Worm (Caenorhabditis elegans) whole organism, L1 larva: ENCODE data around the gene hlh-3.

Experiments used
- C16A3.4 ChIP-seq: fragments of 150-350 bp; optimal IDR thresholded peaks from 2 replicates; lab custom pipeline; 2014; ENCODE audit warnings: missing biosample characterization, missing genetic modification characterization
- C34B4.2 ChIP-seq: sonication (generic microtip); optimal IDR thresholded peaks from 2 replicates; lab custom pipeline; 2017; ENCODE audit warnings: mild to moderate bottlenecking, missing genetic modification characterization, missing compliant biosample characterization
- aha-1 ChIP-seq: fragments of 150-350 bp; optimal IDR thresholded peaks from 2 replicates; lab custom pipeline; 2014; ENCODE audit warnings: missing biosample characterization, missing genetic modification characterization
- aly-2 ChIP-seq: fragments of 150-350 bp; optimal IDR thresholded peaks from 2 replicates; lab custom pipeline; 2014; ENCODE audit warnings: missing biosample characterization, missing genetic modification characterization
- blmp-1 ChIP-seq: fragments of 150-350 bp; optimal IDR thresholded peaks from 2 replicates; lab custom pipeline; 2014; ENCODE audit warnings: missing biosample characterization, missing genetic modification characterization
- ceh-8 ChIP-seq: fragments of 200-800 bp; sonication (Bioruptor generic); optimal IDR thresholded peaks from 2 replicates; lab custom pipeline; 2018; ENCODE audit warnings: mild to moderate bottlenecking, missing genetic modification characterization, moderate library complexity, missing compliant biosample characterization
- ceh-88 ChIP-seq: fragments of 200-800 bp; sonication (Bioruptor generic); IDR thresholded peaks from 2 replicates; pipeline ENCODE4 v1.3.6; 2022; ENCODE audit warnings: missing genetic modification characterization, missing compliant biosample characterization
- ces-1 ChIP-seq: fragments of 150-350 bp; optimal IDR thresholded peaks from 2 replicates; lab custom pipeline; 2014; ENCODE audit warnings: missing biosample characterization, missing genetic modification reagents, missing genetic modification characterization
- dpl-1 ChIP-seq, 3 experiments: fragments of 150-350 bp in 2 of 3; sonication (generic microtip) in 1 of 3; optimal IDR thresholded peaks; 2 replicates each; lab custom pipeline; 2014 to 2017; ENCODE audit warnings: missing biosample characterization in 3 of 3, missing genetic modification characterization in 3 of 3, missing genetic modification reagents in 3 of 3
- efl-1 ChIP-seq, 4 experiments: fragments of 150-350 bp; optimal IDR thresholded peaks in 3 of 4; peaks in 1 of 4; 1 replicate in 1 of 4; 2 replicates in 3 of 4; lab custom pipeline; 2014; ENCODE audit warnings: missing biosample characterization in 2 of 4, missing genetic modification characterization in 2 of 4, missing genetic modification reagents in 2 of 4
- egl-27 ChIP-seq, 2 experiments: fragments of 150-350 bp in 1 of 2; sonication (generic microtip); optimal IDR thresholded peaks; 3 replicates each; lab custom pipeline; 2017 to 2018; ENCODE audit warnings: missing biosample characterization in 2 of 2, missing genetic modification characterization in 2 of 2, missing genetic modification reagents in 2 of 2
- elt-2 ChIP-seq: sonication (generic microtip); optimal IDR thresholded peaks from 2 replicates; lab custom pipeline; 2016; ENCODE audit warnings: missing genetic modification characterization, mild to moderate bottlenecking, inconsistent platforms, missing compliant biosample characterization, missing genetic modification reagents
- elt-3 ChIP-seq, 6 experiments: fragments of 150-350 bp in 1 of 6; sonication (generic microtip); optimal IDR thresholded peaks; 2 replicates each; lab custom pipeline; 2017 to 2018; ENCODE audit warnings: missing biosample characterization in 6 of 6, missing genetic modification characterization in 6 of 6, inconsistent platforms in 1 of 6
- fkh-4 ChIP-seq: sonication (generic microtip); optimal IDR thresholded peaks from 2 replicates; lab custom pipeline; 2016; ENCODE audit warnings: missing compliant biosample characterization, missing genetic modification characterization, borderline replicate concordance
- fos-1 ChIP-seq: fragments of 150-350 bp; optimal IDR thresholded peaks from 2 replicates; lab custom pipeline; 2014; ENCODE audit warnings: missing biosample characterization, missing genetic modification characterization
- grh-1 ChIP-seq: fragments of 200-800 bp; sonication (Bioruptor generic); IDR thresholded peaks from 2 replicates; pipeline ENCODE4 v1.3.6; 2022; ENCODE audit warnings: missing genetic modification reagents, missing genetic modification characterization, missing compliant biosample characterization
- hlh-4 ChIP-seq: sonication (generic microtip); optimal IDR thresholded peaks from 2 replicates; lab custom pipeline; 2016; ENCODE audit warnings: mild to moderate bottlenecking, missing genetic modification characterization, missing compliant biosample characterization
- jun-1 ChIP-seq: fragments of 150-350 bp; optimal IDR thresholded peaks from 2 replicates; lab custom pipeline; 2014; ENCODE audit warnings: missing biosample characterization, missing genetic modification reagents, missing genetic modification characterization
- lin-13 ChIP-seq: fragments of 150-350 bp; optimal IDR thresholded peaks from 2 replicates; lab custom pipeline; 2014; ENCODE audit warnings: missing biosample characterization, missing genetic modification reagents, missing genetic modification characterization
- lin-14 ChIP-seq: fragments of 200-800 bp; sonication (Bioruptor generic); optimal IDR thresholded peaks from 2 replicates; lab custom pipeline; 2018; ENCODE audit warnings: mild to moderate bottlenecking, missing genetic modification characterization, moderate library complexity, missing compliant biosample characterization
- lin-15B ChIP-seq: fragments of 150-350 bp; sonication (generic microtip); optimal IDR thresholded peaks from 3 replicates; lab custom pipeline; 2014; ENCODE audit warnings: missing biosample characterization, missing genetic modification characterization
- lin-35 ChIP-seq, 2 experiments: fragments of 150-350 bp; optimal IDR thresholded peaks; 2 replicates each; lab custom pipeline; 2014; ENCODE audit warnings: missing biosample characterization in 2 of 2, missing genetic modification characterization in 2 of 2, missing genetic modification reagents in 2 of 2
- lin-39 ChIP-seq: fragments of 150-350 bp; optimal IDR thresholded peaks from 2 replicates; lab custom pipeline; 2014; ENCODE audit warnings: missing biosample characterization, missing genetic modification reagents, missing genetic modification characterization
- lir-3 ChIP-seq: sonication (generic microtip); optimal IDR thresholded peaks from 2 replicates; lab custom pipeline; 2016; ENCODE audit warnings: mild to moderate bottlenecking, missing genetic modification characterization, moderate library complexity, missing compliant biosample characterization; ENCODE audit not compliant: poor library complexity
- lsy-2 ChIP-seq, 2 experiments: fragments of 150-350 bp; optimal IDR thresholded peaks; 2 replicates each; lab custom pipeline; 2014; ENCODE audit warnings: missing biosample characterization in 2 of 2, missing genetic modification characterization in 2 of 2
- mdl-1 ChIP-seq, 2 experiments: fragments of 150-350 bp; optimal IDR thresholded peaks; 2 replicates each; lab custom pipeline; 2014 to 2017; ENCODE audit warnings: missing biosample characterization in 2 of 2, missing genetic modification characterization in 2 of 2, inconsistent platforms in 1 of 2
- mep-1 ChIP-seq: fragments of 150-350 bp; optimal IDR thresholded peaks from 2 replicates; lab custom pipeline; 2014; ENCODE audit warnings: missing biosample characterization, missing genetic modification characterization
- nhr-11 ChIP-seq: fragments of 150-350 bp; optimal IDR thresholded peaks from 2 replicates; lab custom pipeline; 2014; ENCODE audit warnings: missing biosample characterization, missing genetic modification characterization
- nhr-19 ChIP-seq: fragments of 200-800 bp; sonication (Bioruptor generic); conservative IDR thresholded peaks from 2 replicates; pipeline ENCODE4 v1.3.6; 2022; ENCODE audit warnings: missing genetic modification characterization, missing compliant biosample characterization
- nhr-20 ChIP-seq: sonication (generic microtip); optimal IDR thresholded peaks from 2 replicates; lab custom pipeline; 2016; ENCODE audit warnings: mild to moderate bottlenecking, missing genetic modification characterization, missing compliant biosample characterization
- nhr-237 ChIP-seq: fragments of 150-350 bp; optimal IDR thresholded peaks from 2 replicates; lab custom pipeline; 2014; ENCODE audit warnings: missing biosample characterization, missing genetic modification characterization
- nhr-47 ChIP-seq: sonication (generic microtip); optimal IDR thresholded peaks from 2 replicates; lab custom pipeline; 2016; ENCODE audit warnings: mild to moderate bottlenecking, missing genetic modification characterization, moderate library complexity, missing compliant biosample characterization
- nhr-71 ChIP-seq: sonication (generic microtip); optimal IDR thresholded peaks from 2 replicates; lab custom pipeline; 2016; ENCODE audit warnings: mild to moderate bottlenecking, missing genetic modification characterization, moderate library complexity, missing compliant biosample characterization
- nhr-76 ChIP-seq: sonication (generic microtip); optimal IDR thresholded peaks from 2 replicates; lab custom pipeline; 2017; ENCODE audit warnings: missing biosample characterization, missing genetic modification characterization
- nhr-77 ChIP-seq: fragments of 150-350 bp; optimal IDR thresholded peaks from 2 replicates; lab custom pipeline; 2014; ENCODE audit warnings: missing biosample characterization, missing genetic modification characterization
- nhr-85 ChIP-seq: sonication (generic microtip); peaks from one replicate; lab custom pipeline; 2016; ENCODE audit warnings: missing genetic modification characterization, inconsistent platforms, missing compliant biosample characterization
- nhr-90 ChIP-seq: sonication (generic microtip); optimal IDR thresholded peaks from 2 replicates; lab custom pipeline; 2016; ENCODE audit warnings: mild to moderate bottlenecking, missing genetic modification characterization, missing compliant biosample characterization; ENCODE audit not compliant: poor library complexity
- rnt-1 ChIP-seq: sonication (generic microtip); optimal IDR thresholded peaks from 2 replicates; lab custom pipeline; 2016; ENCODE audit warnings: mild to moderate bottlenecking, missing genetic modification characterization, moderate library complexity, missing compliant biosample characterization
- snpc-4 ChIP-seq: fragments of 150-350 bp; optimal IDR thresholded peaks from 2 replicates; lab custom pipeline; 2014; ENCODE audit warnings: missing biosample characterization, missing genetic modification characterization
- snu-23 ChIP-seq: sonication (generic microtip); optimal IDR thresholded peaks from 2 replicates; lab custom pipeline; 2016; ENCODE audit warnings: missing genetic modification characterization, missing compliant biosample characterization
- sptf-1 ChIP-seq: fragments of 150-350 bp; optimal IDR thresholded peaks from 2 replicates; lab custom pipeline; 2014; ENCODE audit warnings: missing biosample characterization, missing genetic modification characterization
- sup-37 ChIP-seq: fragments of 200-800 bp; sonication (Bioruptor generic); optimal IDR thresholded peaks from 2 replicates; lab custom pipeline; 2018; ENCODE audit warnings: mild to moderate bottlenecking, missing genetic modification characterization, missing compliant biosample characterization
- unc-130 ChIP-seq: fragments of 150-350 bp; optimal IDR thresholded peaks from 2 replicates; lab custom pipeline; 2017; ENCODE audit warnings: missing biosample characterization, missing genetic modification characterization, inconsistent platforms
- unc-30 ChIP-seq: sonication (generic microtip); optimal IDR thresholded peaks from 2 replicates; lab custom pipeline; 2017; ENCODE audit warnings: missing biosample characterization, missing genetic modification characterization
- unc-62 ChIP-seq: fragments of 150-350 bp; optimal IDR thresholded peaks from 2 replicates; lab custom pipeline; 2014; ENCODE audit warnings: missing biosample characterization, missing genetic modification reagents, missing genetic modification characterization
- unc-86 ChIP-seq: sonication (generic microtip); optimal IDR thresholded peaks from 2 replicates; lab custom pipeline; 2016; ENCODE audit warnings: missing genetic modification characterization, missing compliant biosample characterization
- zag-1 ChIP-seq: fragments of 150-350 bp; optimal IDR thresholded peaks from 2 replicates; lab custom pipeline; 2014; ENCODE audit warnings: missing biosample characterization, missing genetic modification characterization
- ztf-4 ChIP-seq: fragments of 150-350 bp; optimal IDR thresholded peaks from 2 replicates; lab custom pipeline; 2014; ENCODE audit warnings: missing biosample characterization, missing genetic modification characterization

Gene hlh-3

DNA sequence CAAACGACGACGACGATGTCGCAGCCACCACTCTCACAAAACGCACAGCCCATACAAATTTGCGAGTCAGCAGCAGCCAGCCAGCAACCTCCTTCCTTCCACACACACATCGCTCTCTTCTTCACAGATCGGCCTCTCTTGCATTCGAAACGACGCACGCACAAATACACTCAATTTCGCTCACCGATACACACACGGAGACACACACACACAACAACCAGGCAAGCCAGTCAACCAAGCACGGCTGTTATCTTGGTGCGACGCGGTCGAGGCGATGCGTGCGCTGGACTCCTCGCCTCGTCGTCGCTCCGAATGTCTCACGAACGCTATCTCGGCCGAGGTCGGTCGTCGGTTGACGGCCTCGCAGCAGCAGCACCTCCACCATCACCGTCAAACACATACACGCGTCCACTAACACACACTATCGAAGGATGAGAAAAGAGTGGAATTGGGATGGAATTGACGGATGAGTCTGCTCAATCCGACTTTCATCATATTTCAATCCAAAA, 26.0 kb upstream of the hlh-3 start (continued):
- TF ChIP-seq lin-35 (GFP tag; optimal IDR thresholded peaks at IDR 0.05; lab: Kevin White, UChicago) (peak; percentile 73 to 86), lin-15B (tag; lab: Kevin White, UChicago) (peak; percentile 68), zag-1 (no peak)

DNA sequence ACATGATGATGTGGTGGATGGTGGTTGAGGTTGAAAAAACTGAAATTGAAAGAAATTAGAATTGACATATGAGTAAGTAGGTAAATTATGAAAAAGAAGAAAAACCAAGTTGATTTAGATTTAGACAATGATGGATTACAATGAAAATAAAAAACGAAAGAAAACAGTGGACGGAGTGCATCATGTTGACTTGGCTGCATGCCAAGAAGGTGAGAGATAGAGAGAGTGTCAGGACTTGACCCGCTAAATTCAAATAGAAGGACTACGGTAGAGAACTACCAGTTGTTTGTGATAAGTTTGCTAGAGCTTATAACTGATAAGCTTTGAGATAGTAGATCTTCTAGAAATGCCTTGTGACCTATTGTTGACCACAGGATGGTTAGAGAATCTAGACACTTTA, 25.3 kb upstream of the hlh-3 start, which contains the start of gene T24B8.3:
Gene T24B8.3, minus strand, starts transcription at position 39 of the 400 bp plus-strand sequence.
- TF ChIP-seq aly-2 (tag; lab: Kevin White, UChicago) (no peak), fos-1 (tag; lab: Kevin White, UChicago) (no peak), elt-3 (tag; optimal IDR thresholded peaks at IDR 0.05; lab: Kevin White, UChicago) (peak in 1 of 6 experiments; percentile 40), nhr-237 (tag; lab: Kevin White, UChicago) (no peak), unc-62 (no peak), nhr-47 (tag; lab: Kevin White, UChicago) (no peak), ceh-88 (GFP tag; lab: Robert Waterston, UW) (no peak), unc-86 (tag; lab: Kevin White, UChicago) (no peak), ztf-4 (tag; lab: Kevin White, UChicago) (no peak), jun-1 (tag; lab: Kevin White, UChicago) (no peak), C34B4.2 (tag; lab: Kevin White, UChicago) (no peak), efl-1 (optimal IDR thresholded peaks at IDR 0.05; lab: Kevin White, UChicago) (peak in 1 of 2 experiments; percentile 33), efl-1 (GFP tag; optimal IDR thresholded peaks at IDR 0.05 in 1 of 2; lab: Kevin White, UChicago) (peak; percentile 43 to 95), hlh-4 (tag; lab: Kevin White, UChicago) (no peak), unc-30 (tag; lab: Kevin White, UChicago) (no peak), lin-35 (GFP tag; optimal IDR thresholded peaks at IDR 0.05; lab: Kevin White, UChicago) (peak; percentile 12 to 58), nhr-11 (tag; lab: Kevin White, UChicago) (no peak), lsy-2 (tag; optimal IDR thresholded peaks at IDR 0.05; lab: Kevin White, UChicago) (peak; percentile 42 to 77), nhr-71 (tag; lab: Kevin White, UChicago) (peak; percentile 48), mdl-1 (tag; optimal IDR thresholded peaks at IDR 0.05; lab: Kevin White, UChicago) (no peak), lin-14 (GFP tag; lab: Kevin White, UChicago) (peak; percentile 19), fkh-4 (tag; lab: Kevin White, UChicago) (no peak), aha-1 (tag; lab: Kevin White, UChicago) (no peak), rnt-1 (peak; percentile 3), sptf-1 (tag; lab: Kevin White, UChicago) (no peak), lir-3 (tag; lab: Kevin White, UChicago) (peak; percentile 10), dpl-1 (GFP tag; optimal IDR thresholded peaks at IDR 0.05; lab: Kevin White, UChicago) (peak in 2 of 3 experiments; percentile 40 to 45), nhr-19 (peak; percentile 43; the same call in 1 of the 2 replicates), nhr-77 (tag; lab: Kevin White, UChicago) (no peak), ceh-8 (no peak), elt-2 (tag; lab: Kevin White, UChicago) (peak; percentile 25), lin-13 (GFP tag; lab: Kevin White, UChicago) (peak; percentile 29), snu-23 (GFP tag; lab: Kevin White, UChicago) (no peak), blmp-1 (tag; lab: Kevin White, UChicago) (peak; percentile 49), C16A3.4 (tag; lab: Kevin White, UChicago) (peak; percentile 40), mep-1 (tag; lab: Kevin White, UChicago) (peak; percentile 54), nhr-20 (peak; percentile 48), grh-1 (GFP tag; lab: Robert Waterston, UW) (no peak), nhr-90 (tag; lab: Kevin White, UChicago) (peak; percentile 16), sup-37 (GFP tag; lab: Kevin White, UChicago) (no peak), ces-1 (no peak), snpc-4 (tag; lab: Kevin White, UChicago) (no peak), lin-39 (tag; lab: Kevin White, UChicago) (no peak), nhr-85 (peak; percentile 83), nhr-76 (no peak), egl-27 (tag; optimal IDR thresholded peaks at IDR 0.05; lab: Kevin White, UChicago) (no peak), unc-130 (tag; lab: Kevin White, UChicago) (peak; percentile 45)
